Fruit fly (Drosophila melanogaster) whole organism, embryonic: ENCODE results near the gene Rab9D.
A peak's percentile ranks its signal among the peaks of the same experiment; 100 is the strongest.

Source experiments
- Blimp-1 ChIP-seq: fragments of 200-800 bp; sonication (Bioruptor generic); optimal IDR thresholded peaks from 3 replicates; lab custom pipeline; 2018; ENCODE audit warnings: missing biosample characterization, missing genetic modification characterization, mild to moderate bottlenecking, moderate library complexity, missing genetic modification reagents
- C15 ChIP-seq: fragments of 200-800 bp; sonication (Bioruptor generic); IDR thresholded peaks from 3 replicates; pipeline ENCODE4 v1.3.6; 2022; ENCODE audit warnings: missing biosample characterization, missing genetic modification characterization
- CG10267 ChIP-seq: fragments of 200-800 bp; sonication (Bioruptor generic); optimal IDR thresholded peaks from 2 replicates; lab custom pipeline; 2018; ENCODE audit warnings: missing biosample characterization, mild to moderate bottlenecking, missing genetic modification characterization, moderate library complexity
- CG10321 ChIP-seq: fragments of 200-800 bp; sonication (Bioruptor generic); IDR thresholded peaks from 2 replicates; pipeline ENCODE4 v1.3.6; 2022; ENCODE audit warnings: missing biosample characterization, missing genetic modification characterization
- CG10959 ChIP-seq: fragments of 200-800 bp; sonication (Bioruptor generic); IDR thresholded peaks from 2 replicates; pipeline ENCODE4 v1.3.6; 2022; ENCODE audit warnings: missing biosample characterization, missing genetic modification characterization
- CG13624 ChIP-seq: fragments of 200-800 bp; sonication (Bioruptor generic); optimal IDR thresholded peaks from 2 replicates; lab custom pipeline; 2016; ENCODE audit warnings: missing biosample characterization, missing genetic modification characterization
- CG14667 ChIP-seq: fragments of 200-800 bp; sonication (Bioruptor generic); IDR thresholded peaks from 2 replicates; pipeline ENCODE4 v1.3.6; 2022; ENCODE audit warnings: missing biosample characterization, missing genetic modification characterization
- CG31388 ChIP-seq: fragments of 200-800 bp; sonication (Bioruptor generic); optimal IDR thresholded peaks from 2 replicates; lab custom pipeline; 2016; ENCODE audit warnings: missing biosample characterization, missing genetic modification characterization
- CG34224 ChIP-seq: fragments of 200-800 bp; sonication (Bioruptor generic); IDR thresholded peaks from 3 replicates; pipeline ENCODE4 v1.3.6; 2022; ENCODE audit warnings: missing biosample characterization, missing genetic modification characterization; ENCODE audit not compliant: partially characterized antibody
- CG4617 ChIP-seq: fragments of 200-800 bp; sonication (Bioruptor generic); optimal IDR thresholded peaks from 3 replicates; lab custom pipeline; 2016; ENCODE audit warnings: missing biosample characterization, missing genetic modification characterization, borderline replicate concordance
- CG5245 ChIP-seq: fragments of 200-800 bp; sonication (Bioruptor generic); optimal IDR thresholded peaks from 3 replicates; lab custom pipeline; 2016; ENCODE audit warnings: missing biosample characterization, missing genetic modification characterization
- CG7928 ChIP-seq: fragments of 200-800 bp; sonication (Bioruptor generic); optimal IDR thresholded peaks from 2 replicates; lab custom pipeline; 2017; ENCODE audit warnings: missing biosample characterization, mild to moderate bottlenecking, missing genetic modification characterization
- CG8478 ChIP-seq: fragments of >200 bp; optimal IDR thresholded peaks from 2 replicates; lab custom pipeline; 2018
- CG8765 ChIP-seq: fragments of 200-800 bp; sonication (Bioruptor generic); IDR thresholded peaks from 2 replicates; pipeline ENCODE4 v1.3.6; 2022; ENCODE audit warnings: missing biosample characterization, missing genetic modification characterization
- CG8924 ChIP-seq: fragments of 200-800 bp; optimal IDR thresholded peaks from 3 replicates; lab custom pipeline; 2019; ENCODE audit warnings: missing biosample characterization, mild to moderate bottlenecking, missing genetic modification characterization, moderate library complexity
- Chrac-16 ChIP-seq: fragments of 200-800 bp; sonication (Bioruptor generic); optimal IDR thresholded peaks from 3 replicates; lab custom pipeline; 2016; ENCODE audit warnings: missing biosample characterization, missing genetic modification characterization
- D19A ChIP-seq: fragments of 200-800 bp; optimal IDR thresholded peaks from 3 replicates; lab custom pipeline; 2019; ENCODE audit warnings: missing biosample characterization, mild to moderate bottlenecking, missing genetic modification characterization, moderate library complexity
- Dek ChIP-seq: fragments of 200-800 bp; sonication (Bioruptor generic); optimal IDR thresholded peaks from 3 replicates; lab custom pipeline; 2019; ENCODE audit warnings: missing biosample characterization, mild to moderate bottlenecking, missing genetic modification characterization, moderate library complexity
- ERR ChIP-seq: fragments of 200-800 bp; sonication (Bioruptor generic); optimal IDR thresholded peaks from 2 replicates; lab custom pipeline; 2016; ENCODE audit warnings: missing biosample characterization, missing genetic modification characterization
- Eip74EF ChIP-seq, 2 experiments: fragments of 200-800 bp in 1 of 2; fragments of >200 bp in 1 of 2; sonication (Bioruptor generic) in 1 of 2; optimal IDR thresholded peaks; 2 replicates each; lab custom pipeline; 2017 to 2019; ENCODE audit warnings: missing biosample characterization in 2 of 2, missing genetic modification characterization in 2 of 2, mild to moderate bottlenecking in 1 of 2, moderate library complexity in 1 of 2
- H2.0 ChIP-seq: fragments of 200-800 bp; sonication (Bioruptor generic); IDR thresholded peaks from 2 replicates; pipeline ENCODE4 v1.3.6; 2022; ENCODE audit warnings: missing biosample characterization, missing genetic modification characterization
- Kr ChIP-seq: fragments of 200-800 bp; sonication (Bioruptor generic); optimal IDR thresholded peaks from 2 replicates; lab custom pipeline; 2017; ENCODE audit warnings: missing biosample characterization, mild to moderate bottlenecking, missing genetic modification characterization
- Lim3 ChIP-seq: fragments of 200-800 bp; sonication (Bioruptor generic); IDR thresholded peaks from 2 replicates; pipeline ENCODE4 v1.3.6; 2022; ENCODE audit warnings: missing biosample characterization, missing genetic modification characterization
- Oli ChIP-seq: fragments of 200-800 bp; sonication (Bioruptor generic); optimal IDR thresholded peaks from 2 replicates; lab custom pipeline; 2018; ENCODE audit warnings: missing biosample characterization, mild to moderate bottlenecking, missing genetic modification characterization, moderate library complexity
- Opbp ChIP-seq: fragments of 200-800 bp; sonication (Bioruptor generic); IDR thresholded peaks from 3 replicates; pipeline ENCODE4 v1.3.6; 2022; ENCODE audit warnings: missing biosample characterization, missing genetic modification characterization; ENCODE audit not compliant: partially characterized antibody
- Pdp1 ChIP-seq, 2 experiments: fragments of 200-800 bp; sonication (Bioruptor generic); optimal IDR thresholded peaks; 3 replicates each; lab custom pipeline; 2016; ENCODE audit warnings: missing biosample characterization in 2 of 2, missing genetic modification characterization in 2 of 2, mild to moderate bottlenecking in 1 of 2, moderate library complexity in 1 of 2
- Sox102F ChIP-seq: fragments of 200-800 bp; sonication (Bioruptor generic); optimal IDR thresholded peaks from 2 replicates; lab custom pipeline; 2018; ENCODE audit warnings: missing biosample characterization, mild to moderate bottlenecking, missing genetic modification characterization, moderate library complexity
- TFAM ChIP-seq: fragments of 200-800 bp; sonication (Bioruptor generic); optimal IDR thresholded peaks from 2 replicates; lab custom pipeline; 2017; ENCODE audit warnings: missing biosample characterization, missing genetic modification characterization, inconsistent platforms
- Taf1 ChIP-seq: fragments of 200-800 bp; sonication (Bioruptor generic); IDR thresholded peaks from 2 replicates; pipeline ENCODE4 v1.3.6; 2022; ENCODE audit warnings: missing biosample characterization, missing genetic modification characterization
- cato ChIP-seq: fragments of 200-800 bp; sonication (Bioruptor generic); optimal IDR thresholded peaks from 2 replicates; lab custom pipeline; 2016; ENCODE audit warnings: missing biosample characterization, missing genetic modification characterization, borderline replicate concordance
- chif ChIP-seq, 2 experiments: fragments of 200-800 bp; sonication (Bioruptor generic); optimal IDR thresholded peaks; 3 replicates each; lab custom pipeline; 2016; ENCODE audit warnings: missing biosample characterization in 2 of 2, missing genetic modification characterization in 2 of 2
- corto ChIP-seq: fragments of 200-800 bp; sonication (Bioruptor generic); optimal IDR thresholded peaks from 2 replicates; lab custom pipeline; 2016; ENCODE audit warnings: missing biosample characterization, mild to moderate bottlenecking, missing genetic modification characterization, moderate library complexity
- crp ChIP-seq, 2 experiments: fragments of 200-800 bp; sonication (Bioruptor generic); optimal IDR thresholded peaks; 2 replicates in 1 of 2; 3 replicates in 1 of 2; lab custom pipeline; 2017; ENCODE audit warnings: missing biosample characterization in 2 of 2, missing genetic modification characterization in 2 of 2, mild to moderate bottlenecking in 1 of 2, moderate library complexity in 1 of 2
- da ChIP-seq: fragments of 200-800 bp; sonication (Bioruptor generic); optimal IDR thresholded peaks from 2 replicates; lab custom pipeline; 2016; ENCODE audit warnings: missing biosample characterization, missing genetic modification characterization
- dimm ChIP-seq: fragments of 200-800 bp; sonication (Bioruptor generic); IDR thresholded peaks from 2 replicates; pipeline ENCODE4 v1.3.6; 2022; ENCODE audit warnings: missing biosample characterization, missing genetic modification characterization
- dm ChIP-seq: fragments of 200-800 bp; sonication (Bioruptor generic); optimal IDR thresholded peaks from 3 replicates; lab custom pipeline; 2016; ENCODE audit warnings: missing biosample characterization, missing genetic modification characterization
- fru ChIP-seq: fragments of >200 bp; optimal IDR thresholded peaks from 2 replicates; lab custom pipeline; 2017
- gsb ChIP-seq: fragments of 200-800 bp; sonication (Bioruptor generic); IDR thresholded peaks from 2 replicates; pipeline ENCODE4 v1.3.6; 2022; ENCODE audit warnings: missing biosample characterization, missing genetic modification characterization
- gt ChIP-seq: fragments of 200-800 bp; sonication (Bioruptor generic); IDR thresholded peaks from 2 replicates; pipeline ENCODE4 v1.3.6; 2022; ENCODE audit warnings: missing biosample characterization, missing genetic modification characterization
- kah ChIP-seq: fragments of 200-800 bp; sonication (Bioruptor generic); optimal IDR thresholded peaks from 2 replicates; lab custom pipeline; 2018; ENCODE audit warnings: missing biosample characterization, mild to moderate bottlenecking, missing genetic modification characterization
- kay ChIP-seq: fragments of 200-800 bp; sonication (Bioruptor generic); optimal IDR thresholded peaks from 2 replicates; lab custom pipeline; 2016; ENCODE audit warnings: missing biosample characterization, missing genetic modification characterization
- lbe ChIP-seq: fragments of 200-800 bp; sonication (Bioruptor generic); optimal IDR thresholded peaks from 2 replicates; lab custom pipeline; 2016; ENCODE audit warnings: missing biosample characterization, mild to moderate bottlenecking, missing genetic modification characterization
- sd ChIP-seq: fragments of 200-800 bp; sonication (Bioruptor generic); optimal IDR thresholded peaks from 3 replicates; lab custom pipeline; 2018; ENCODE audit warnings: missing biosample characterization, mild to moderate bottlenecking, missing genetic modification characterization, moderate library complexity
- sim ChIP-seq: fragments of 200-800 bp; sonication (Bioruptor generic); IDR thresholded peaks from 2 replicates; pipeline ENCODE4 v1.3.6; 2022; ENCODE audit warnings: missing biosample characterization, missing genetic modification characterization
- sisA ChIP-seq: fragments of 200-800 bp; sonication (Bioruptor generic); IDR thresholded peaks from 2 replicates; pipeline ENCODE4 v1.3.6; 2022; ENCODE audit warnings: missing biosample characterization, missing genetic modification characterization
- sna ChIP-seq: fragments of 200-800 bp; sonication (Bioruptor generic); IDR thresholded peaks from 2 replicates; pipeline ENCODE4 v1.3.6; 2022; ENCODE audit warnings: missing biosample characterization, missing genetic modification characterization; ENCODE audit not compliant: partially characterized antibody
- so ChIP-seq: fragments of 200-800 bp; sonication (Bioruptor generic); IDR thresholded peaks from 3 replicates; pipeline ENCODE4 v1.3.6; 2022; ENCODE audit warnings: missing biosample characterization, missing genetic modification characterization
- tgo ChIP-seq: fragments of 200-800 bp; sonication (Bioruptor generic); IDR thresholded peaks from 3 replicates; pipeline ENCODE4 v1.3.6; 2022; ENCODE audit warnings: missing biosample characterization, missing genetic modification characterization
- twi ChIP-seq: fragments of 200-800 bp; optimal IDR thresholded peaks from 2 replicates; lab custom pipeline; 2019; ENCODE audit warnings: missing biosample characterization, mild to moderate bottlenecking, missing genetic modification characterization, moderate library complexity
- unpg ChIP-seq: fragments of 200-800 bp; sonication (Bioruptor generic); optimal IDR thresholded peaks from 3 replicates; lab custom pipeline; 2018; ENCODE audit warnings: missing biosample characterization, mild to moderate bottlenecking, missing genetic modification characterization, moderate library complexity

Rab9D gene

dm6 chrX:10602057-10602764 is 13.3 kb downstream of the Rab9D start, which contains the start of gene CG1628 (continued):
- peak; percentile 34 for TF ChIP-seq unpg (GFP tag; lab: Kevin White, UChicago)
- TF ChIP-seq chif (GFP tag; optimal IDR thresholded peaks at IDR 0.05; lab: Kevin White, UChicago) = no peak
- TF ChIP-seq sim = no peak
- TF ChIP-seq Opbp (GFP tag; lab: Robert Waterston, UW) = peak; percentile 61; the same call in 2 of the 3 replicates
- TF ChIP-seq crp (GFP tag; optimal IDR thresholded peaks at IDR 0.05; lab: Kevin White, UChicago) = no peak
- TF ChIP-seq Sox102F (GFP tag; lab: Kevin White, UChicago) = no peak
- no peak for TF ChIP-seq TFAM (GFP tag; lab: Kevin White, UChicago)
- no peak for TF ChIP-seq sd
- TF ChIP-seq CG31388 = no peak
- TF ChIP-seq gsb (GFP tag; lab: Robert Waterston, UW) = no peak
- TF ChIP-seq tgo (GFP tag; lab: Robert Waterston, UW) = no peak
- TF ChIP-seq CG10959 = no peak; the same call in 1 of the 2 replicates
- no peak for TF ChIP-seq Dek (tag; lab: Kevin White, UChicago)
- no peak for TF ChIP-seq da (GFP tag; lab: Kevin White, UChicago)
- no peak for TF ChIP-seq H2.0 (GFP tag; lab: Robert Waterston, UW)
- TF ChIP-seq Blimp-1 (GFP tag; lab: Kevin White, UChicago) = no peak
- no peak for TF ChIP-seq C15 (GFP tag; lab: Robert Waterston, UW)
- no peak for TF ChIP-seq CG5245 (GFP tag; lab: Kevin White, UChicago)
- no peak for TF ChIP-seq CG13624 (GFP tag; lab: Kevin White, UChicago)
- no peak for TF ChIP-seq Chrac-16 (GFP tag; lab: Kevin White, UChicago)
- no peak for TF ChIP-seq CG8478 (lab: Kevin White, UChicago)
- TF ChIP-seq dm (GFP tag; lab: Kevin White, UChicago) = no peak
- TF ChIP-seq corto (GFP tag; lab: Kevin White, UChicago) = no peak
- peak; percentile 94 for TF ChIP-seq CG10321
- TF ChIP-seq twi = no peak
- 0 out of 3 replicates have a peak, but pooled peaks have one; percentile 45 for TF ChIP-seq so (GFP tag; lab: Robert Waterston, UW)
- no peak for TF ChIP-seq CG4617 (GFP tag; lab: Kevin White, UChicago)
- peak in 1 of 2 experiments; percentile 23 for TF ChIP-seq Pdp1 (GFP tag; optimal IDR thresholded peaks at IDR 0.05; lab: Kevin White, UChicago)
- TF ChIP-seq Lim3 (GFP tag; lab: Robert Waterston, UW) = no peak
- TF ChIP-seq dimm (GFP tag; lab: Robert Waterston, UW) = no peak
- no peak for TF ChIP-seq ERR
- no peak for TF ChIP-seq sna (GFP tag; lab: Robert Waterston, UW)
- no peak for TF ChIP-seq CG8765 (GFP tag; lab: Robert Waterston, UW)
- peak in 1 of 2 experiments; percentile 89 for TF ChIP-seq Eip74EF (GFP tag; optimal IDR thresholded peaks at IDR 0.05; lab: Kevin White, UChicago)
- no peak for TF ChIP-seq cato (GFP tag; lab: Kevin White, UChicago)
- TF ChIP-seq kah = no peak
- no peak for TF ChIP-seq CG7928
- no peak for TF ChIP-seq kay (GFP tag; lab: Kevin White, UChicago)
- TF ChIP-seq Kr = no peak
- TF ChIP-seq lbe (GFP tag; lab: Kevin White, UChicago) = no peak
- TF ChIP-seq gt (GFP tag; lab: Robert Waterston, UW) = no peak
- TF ChIP-seq Taf1 (GFP tag; lab: Robert Waterston, UW) = no peak
- TF ChIP-seq D19A (tag; lab: Kevin White, UChicago) = no peak
- TF ChIP-seq fru (lab: Kevin White, UChicago) = no peak
- TF ChIP-seq sisA (GFP tag; lab: Robert Waterston, UW) = no peak
- TF ChIP-seq CG14667 (GFP tag; lab: Robert Waterston, UW) = no peak
- TF ChIP-seq CG10267 (tag; lab: Kevin White, UChicago) = no peak
- TF ChIP-seq CG34224 (GFP tag; lab: Robert Waterston, UW) = 0 out of 3 replicates have a peak, but pooled peaks have one; percentile 23
- TF ChIP-seq CG8924 (tag; lab: Kevin White, UChicago) = no peak
- TF ChIP-seq Oli (tag; lab: Kevin White, UChicago) = no peak
